Fruit fly (Drosophila melanogaster): ENCODE results near the gene Mettl14.

Gene Mettl14

DNA sequence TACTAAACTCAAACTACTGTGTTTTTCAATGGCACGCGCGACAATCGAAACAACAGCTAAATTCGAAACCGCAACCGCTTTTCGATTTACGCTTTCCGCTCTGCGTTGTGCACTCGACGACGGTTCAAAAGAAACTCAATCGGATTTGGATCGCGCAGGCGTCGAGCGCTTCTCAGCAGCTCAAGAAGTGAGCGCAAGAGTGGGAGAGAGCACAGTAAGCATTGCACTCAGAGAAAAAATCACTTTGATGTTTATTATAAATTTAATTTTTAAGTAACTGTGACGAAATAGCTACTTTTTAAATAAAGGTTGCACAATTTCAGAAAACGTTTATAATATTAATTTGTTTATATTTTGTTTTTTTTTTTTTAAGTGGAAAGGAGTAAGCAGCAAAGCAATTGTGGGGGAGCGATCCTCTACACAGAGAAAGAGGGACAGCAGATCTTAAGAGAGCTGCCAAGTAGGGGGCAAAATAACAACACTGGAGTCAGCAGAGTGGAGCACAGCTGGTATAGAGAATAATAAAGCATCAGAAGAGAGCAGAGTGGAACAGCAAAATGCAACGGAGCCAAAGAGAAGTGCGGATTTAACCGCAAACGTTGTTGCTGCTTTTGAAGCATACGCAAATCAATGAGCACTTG lies 30.5 kb upstream of the Mettl14 start (continued):
- TF ChIP-seq CG6276 (GFP tag; optimal IDR thresholded peaks at IDR 0.05) (peak; percentile 98), CG6854 (GFP tag; optimal IDR thresholded peaks at IDR 0.05) (peak; percentile 97), CG6808 (GFP tag; optimal IDR thresholded peaks at IDR 0.05) (peak; percentile 97), CG34406 (GFP tag; optimal IDR thresholded peaks at IDR 0.05) (peak; percentile 99), CG8319 (GFP tag; optimal IDR thresholded peaks at IDR 0.05) (peak; percentile 97), Smox (GFP tag; optimal IDR thresholded peaks at IDR 0.05) (peak; percentile 98), CG3919 (GFP tag; optimal IDR thresholded peaks at IDR 0.05) (peak; percentile 99), esn (GFP tag; optimal IDR thresholded peaks at IDR 0.05) (peak; percentile 99), vri (GFP tag; optimal IDR thresholded peaks at IDR 0.05) (peak; percentile 98), Sox14 (GFP tag; optimal IDR thresholded peaks at IDR 0.05) (peak; percentile 98), lz (GFP tag; optimal IDR thresholded peaks at IDR 0.05) (peak; percentile 98), Hr38 (GFP tag; optimal IDR thresholded peaks at IDR 0.05) (no peak), CG8632 (GFP tag; optimal IDR thresholded peaks at IDR 0.05) (peak; percentile 99), cyc (GFP tag; optimal IDR thresholded peaks at IDR 0.05) (peak; percentile 98), Ets96B (tag; optimal IDR thresholded peaks at IDR 0.05) (peak; percentile 97), Sox15 (GFP tag; optimal IDR thresholded peaks at IDR 0.05) (peak; percentile 95), acj6 (GFP tag; optimal IDR thresholded peaks at IDR 0.05) (peak; percentile 99), svp (GFP tag) (peak; percentile 100), achi (GFP tag; optimal IDR thresholded peaks at IDR 0.05) (peak; percentile 99), CG3032 (tag; optimal IDR thresholded peaks at IDR 0.05) (peak; percentile 95), OdsH (GFP tag; optimal IDR thresholded peaks at IDR 0.05) (peak; percentile 99), Eip75B (GFP tag; optimal IDR thresholded peaks at IDR 0.05) (peak; percentile 98), CG10669 (GFP tag; optimal IDR thresholded peaks at IDR 0.05) (peak; percentile 97), Hr39 (GFP tag; optimal IDR thresholded peaks at IDR 0.05) (peak; percentile 93), Eip78C (GFP tag) (peak; percentile 100), CG11294 (GFP tag; IDR thresholded peaks at IDR 0.05) (peak; percentile 99), dsx (GFP tag; optimal IDR thresholded peaks at IDR 0.05; ENCODE audit: poor library complexity, severe bottlenecking) (peak; percentile 96), CG9139 (GFP tag; optimal IDR thresholded peaks at IDR 0.05) (peak; percentile 98), Blimp-1 (GFP tag; optimal IDR thresholded peaks at IDR 0.05) (peak; percentile 93), CG15336 (GFP tag; IDR thresholded peaks at IDR 0.05) (peak; percentile 100)

DNA sequence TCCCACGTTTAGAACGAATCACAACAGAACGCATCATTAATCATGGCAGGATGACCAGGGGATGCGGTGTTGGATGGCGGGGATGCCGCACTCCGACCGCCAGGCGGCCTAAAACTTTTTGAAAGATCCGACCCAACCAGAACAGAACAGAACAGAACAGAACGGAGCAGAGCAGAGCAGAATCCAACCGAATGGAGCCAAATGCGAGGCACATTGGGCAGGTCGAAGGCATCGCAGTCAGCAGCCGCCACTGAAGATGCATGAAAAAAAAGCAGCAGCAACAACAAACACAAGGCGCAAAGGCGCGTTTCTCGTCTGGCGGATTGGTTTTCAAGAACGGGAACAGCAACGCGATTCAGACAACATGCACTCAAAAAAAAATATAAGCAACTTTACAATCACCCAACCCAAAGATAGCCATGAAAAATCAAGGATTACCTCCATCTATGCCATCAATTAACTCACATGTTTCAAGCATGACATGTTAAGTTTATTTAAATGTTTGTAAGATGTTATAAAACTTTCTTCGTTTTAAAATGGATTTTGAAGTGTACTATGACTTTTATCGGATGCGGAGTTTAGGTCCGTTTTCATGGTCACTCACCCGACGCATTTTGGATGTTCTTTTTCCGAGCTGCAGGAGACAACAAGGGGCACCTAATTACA lies 28.7 kb upstream of the Mettl14 start:
- TF ChIP-seq Blimp-1 (GFP tag; optimal IDR thresholded peaks at IDR 0.05), result peak; percentile 83
- peak; percentile 54 for TF ChIP-seq fd85E (GFP tag; optimal IDR thresholded peaks at IDR 0.05)
- TF ChIP-seq Gug (GFP tag; IDR thresholded peaks at IDR 0.05), result peak; percentile 75
- TF ChIP-seq CG11294 (GFP tag; IDR thresholded peaks at IDR 0.05), result no peak
- peak; percentile 89 for TF ChIP-seq spab (GFP tag; optimal IDR thresholded peaks at IDR 0.05)
- TF ChIP-seq CG3919 (GFP tag; optimal IDR thresholded peaks at IDR 0.05), result peak; percentile 93
- TF ChIP-seq Hr4 (GFP tag; optimal IDR thresholded peaks at IDR 0.05), result peak; percentile 57
- peak; percentile 94 for TF ChIP-seq Sox14 (GFP tag; optimal IDR thresholded peaks at IDR 0.05)
- TF ChIP-seq Smox (GFP tag; optimal IDR thresholded peaks at IDR 0.05), result peak; percentile 96
- TF ChIP-seq CG6792 (GFP tag; optimal IDR thresholded peaks at IDR 0.05), result peak; percentile 91
- TF ChIP-seq CG10631 (GFP tag; optimal IDR thresholded peaks at IDR 0.05), result peak; percentile 94
- peak; percentile 95 for TF ChIP-seq cyc (GFP tag; optimal IDR thresholded peaks at IDR 0.05)
- TF ChIP-seq CG1621 (tag; optimal IDR thresholded peaks at IDR 0.05), result peak; percentile 92
- peak; percentile 76 for TF ChIP-seq Sox15 (GFP tag; optimal IDR thresholded peaks at IDR 0.05)
- peak; percentile 98 for TF ChIP-seq svp (GFP tag)
- peak; percentile 97 for TF ChIP-seq esn (GFP tag; optimal IDR thresholded peaks at IDR 0.05)
- peak; percentile 93 for TF ChIP-seq Ets96B (tag; optimal IDR thresholded peaks at IDR 0.05)
- TF ChIP-seq CG8119 (GFP tag; IDR thresholded peaks at IDR 0.05), result peak; percentile 83
- TF ChIP-seq vri (GFP tag; optimal IDR thresholded peaks at IDR 0.05), result peak; percentile 97
- TF ChIP-seq Ets21C (GFP tag; optimal IDR thresholded peaks at IDR 0.05), result peak; percentile 90
- TF ChIP-seq CG11902 (GFP tag; optimal IDR thresholded peaks at IDR 0.05), result peak; percentile 78
- peak; percentile 96 for TF ChIP-seq Sox102F (GFP tag; optimal IDR thresholded peaks at IDR 0.05)
- TF ChIP-seq CG6276 (GFP tag; optimal IDR thresholded peaks at IDR 0.05), result peak; percentile 71
- TF ChIP-seq OdsH (GFP tag; optimal IDR thresholded peaks at IDR 0.05), result peak; percentile 90
- peak; percentile 86 for TF ChIP-seq CG34406 (GFP tag; optimal IDR thresholded peaks at IDR 0.05)
- peak; percentile 77 for TF ChIP-seq CG15336 (GFP tag; IDR thresholded peaks at IDR 0.05)
- peak; percentile 86 for TF ChIP-seq CG11762 (GFP tag; optimal IDR thresholded peaks at IDR 0.05; ENCODE audit: insufficient read depth)
- TF ChIP-seq CG3032 (tag; optimal IDR thresholded peaks at IDR 0.05), result peak; percentile 91
- TF ChIP-seq CG7368 (GFP tag; optimal IDR thresholded peaks at IDR 0.05), result peak; percentile 89
- TF ChIP-seq pdm3 (GFP tag; optimal IDR thresholded peaks at IDR 0.05), result peak; percentile 89
- TF ChIP-seq fkh (GFP tag; optimal IDR thresholded peaks at IDR 0.05), result no peak
- peak; percentile 93 for TF ChIP-seq Eip75B (GFP tag; optimal IDR thresholded peaks at IDR 0.05)
- TF ChIP-seq topi (GFP tag; optimal IDR thresholded peaks at IDR 0.05), result peak; percentile 96

Data from whole organism, prepupa.